Fruit fly (Drosophila melanogaster) Kc167 (cell line): ENCODE results near the gene CG5727.

ENCODE experiments used
- Myc ChIP-seq: fragments of >200 bp; optimal IDR thresholded peaks from 2 replicates; lab custom pipeline; 2017; ENCODE audit warnings: missing external identifiers
- Sin3A ChIP-seq: fragments of >200 bp; optimal IDR thresholded peaks from 2 replicates; lab custom pipeline; 2018; ENCODE audit warnings: missing external identifiers
- h ChIP-seq: fragments of >200 bp; optimal IDR thresholded peaks from 3 replicates; lab custom pipeline; 2018; ENCODE audit warnings: missing external identifiers
- insv ChIP-seq: fragments of >200 bp; optimal IDR thresholded peaks from 3 replicates; lab custom pipeline; 2018; ENCODE audit warnings: missing external identifiers
- psq ChIP-seq: fragments of >200 bp; optimal IDR thresholded peaks from 2 replicates; lab custom pipeline; 2017; ENCODE audit warnings: missing external identifiers
- ttk ChIP-seq: sonication (Bioruptor generic); optimal IDR thresholded peaks from 2 replicates; lab custom pipeline; 2017; ENCODE audit warnings: missing external identifiers

The CG5727 gene

dm6 chr2L:10231510-10231909, 21.0 kb upstream of the CG5727 start, which contains the start of gene ova:
Gene ova, minus strand, starts transcription at chr2L:10231692.
- TF ChIP-seq h (no peak), Myc (lab: Kevin White, UChicago) (no peak), psq (lab: Kevin White, UChicago) (no peak), ttk (no peak), insv (lab: Kevin White, UChicago) (no peak), Sin3A (no peak)

- no peak for TF ChIP-seq h
- TF ChIP-seq Myc (lab: Kevin White, UChicago), result no peak
- TF ChIP-seq Sin3A, result no peak
Observed at dm6 chr2L:10231092-10231494, 20.6 kb upstream of the CG5727 start.

DNA sequence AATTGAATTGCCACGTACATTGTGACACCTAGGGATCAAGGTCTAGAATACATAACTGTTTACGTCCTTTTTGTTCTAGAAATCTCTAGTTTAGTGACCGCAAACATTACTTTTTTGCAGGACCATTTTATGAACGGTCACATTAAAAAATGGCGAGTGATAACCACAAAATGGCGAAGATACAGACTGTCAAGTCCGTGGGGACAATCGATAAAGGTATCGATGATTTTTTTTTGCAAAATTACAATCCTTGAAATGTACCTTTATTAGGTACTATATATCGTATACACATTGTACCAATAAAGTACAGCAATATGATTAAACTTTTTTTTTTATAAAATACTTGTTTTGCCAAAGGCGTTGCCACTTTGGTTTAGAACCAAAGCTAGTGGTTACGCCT, 20.0 kb upstream of the CG5727 start:
- TF ChIP-seq psq (lab: Kevin White, UChicago) (no peak), Myc (lab: Kevin White, UChicago) (no peak), h (no peak), Sin3A (no peak), insv (lab: Kevin White, UChicago) (no peak), ttk (no peak)

DNA sequence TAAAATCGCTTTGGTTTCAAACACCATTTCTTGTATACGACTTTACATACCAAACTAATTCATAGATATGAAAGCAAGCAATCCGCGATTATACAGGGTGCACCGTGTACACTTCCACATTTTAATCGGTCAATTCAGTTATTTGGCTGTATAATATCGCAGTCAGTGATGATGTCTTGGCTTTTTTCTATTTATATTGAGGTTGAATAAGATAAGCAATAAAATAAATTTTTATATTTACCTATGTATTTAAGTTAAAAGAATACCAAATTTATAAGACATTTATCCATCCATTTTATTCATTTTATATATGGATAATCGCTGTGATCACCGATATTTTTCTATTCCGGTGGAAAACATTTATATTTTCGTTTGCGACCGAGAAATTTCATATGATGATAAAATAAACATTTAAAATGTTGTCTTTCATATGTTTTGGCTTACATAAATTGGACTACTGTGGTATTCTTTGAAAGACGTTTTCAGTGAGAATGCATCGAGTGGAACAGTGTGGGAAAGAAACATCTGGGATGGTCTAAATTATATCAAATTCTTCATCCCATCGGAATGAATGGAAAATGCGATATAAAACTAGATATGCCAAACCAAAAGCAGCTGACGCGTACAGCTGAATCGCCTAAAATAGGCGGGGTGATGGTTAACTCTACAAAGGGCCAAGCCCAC, 16.4 kb upstream of the CG5727 start, which contains the start of gene CG5708:
Gene CG5708 (minus strand): TSS at position 85 of the 684 bp plus-strand sequence.
- TF ChIP-seq psq (lab: Kevin White, UChicago) (no peak), Sin3A (no peak), h (no peak), ttk (no peak), Myc (lab: Kevin White, UChicago) (no peak), insv (lab: Kevin White, UChicago) (no peak)

dm6 chr2L:10226213-10226723, 15.8 kb upstream of the CG5727 start:
- TF ChIP-seq ttk (no peak), h (no peak), Myc (lab: Kevin White, UChicago) (no peak), insv (lab: Kevin White, UChicago) (no peak), psq (lab: Kevin White, UChicago) (no peak), Sin3A (no peak)

dm6 chr2L:10222550-10223231, 12.2 kb upstream of the CG5727 start, which contains the start of gene Bcs1:
Gene Bcs1, plus strand, starts transcription at chr2L:10222657.
- no peak for TF ChIP-seq insv (lab: Kevin White, UChicago)
- TF ChIP-seq Sin3A, result no peak
- no peak for TF ChIP-seq h
- TF ChIP-seq Myc (lab: Kevin White, UChicago), result no peak
- TF ChIP-seq psq (lab: Kevin White, UChicago), result no peak
- TF ChIP-seq ttk, result no peak

DNA sequence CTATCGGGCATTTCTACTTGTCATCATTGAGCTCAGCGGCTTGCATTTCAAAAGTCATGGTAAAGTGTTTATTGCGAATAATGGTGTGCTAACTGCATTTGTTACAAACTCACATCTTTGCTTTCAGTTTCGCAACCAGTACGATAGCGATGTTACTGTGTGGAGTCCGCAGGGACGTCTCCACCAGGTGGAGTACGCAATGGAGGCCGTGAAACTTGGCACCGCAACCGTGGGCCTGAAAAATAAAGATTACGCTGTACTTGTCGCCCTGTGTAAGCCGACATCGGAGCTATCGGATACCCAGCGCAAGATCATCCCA, 10.9 kb upstream of the CG5727 start:
- TF ChIP-seq Sin3A, result no peak
- no peak for TF ChIP-seq insv (lab: Kevin White, UChicago)
- TF ChIP-seq h, result no peak
- no peak for TF ChIP-seq Myc (lab: Kevin White, UChicago)

- no peak for TF ChIP-seq h
- TF ChIP-seq insv (lab: Kevin White, UChicago), result no peak
- TF ChIP-seq ttk, result no peak
- TF ChIP-seq Sin3A, result no peak
- no peak for TF ChIP-seq psq (lab: Kevin White, UChicago)
- no peak for TF ChIP-seq Myc (lab: Kevin White, UChicago)
Observed at dm6 chr2L:10220501-10221386, 10.3 kb upstream of the CG5727 start, which contains the start of the genes Npc1a and Prosalpha6. Gene Npc1a, minus strand, starts transcription at chr2L:10221216. Gene Prosalpha6, plus strand, starts transcription at chr2L:10221351.

dm6 chr2L:10220010-10220409, 9.5 kb upstream of the CG5727 start:
- TF ChIP-seq psq (lab: Kevin White, UChicago) (no peak), ttk (no peak), h (no peak), Myc (lab: Kevin White, UChicago) (no peak), insv (lab: Kevin White, UChicago) (no peak), Sin3A (no peak)

DNA sequence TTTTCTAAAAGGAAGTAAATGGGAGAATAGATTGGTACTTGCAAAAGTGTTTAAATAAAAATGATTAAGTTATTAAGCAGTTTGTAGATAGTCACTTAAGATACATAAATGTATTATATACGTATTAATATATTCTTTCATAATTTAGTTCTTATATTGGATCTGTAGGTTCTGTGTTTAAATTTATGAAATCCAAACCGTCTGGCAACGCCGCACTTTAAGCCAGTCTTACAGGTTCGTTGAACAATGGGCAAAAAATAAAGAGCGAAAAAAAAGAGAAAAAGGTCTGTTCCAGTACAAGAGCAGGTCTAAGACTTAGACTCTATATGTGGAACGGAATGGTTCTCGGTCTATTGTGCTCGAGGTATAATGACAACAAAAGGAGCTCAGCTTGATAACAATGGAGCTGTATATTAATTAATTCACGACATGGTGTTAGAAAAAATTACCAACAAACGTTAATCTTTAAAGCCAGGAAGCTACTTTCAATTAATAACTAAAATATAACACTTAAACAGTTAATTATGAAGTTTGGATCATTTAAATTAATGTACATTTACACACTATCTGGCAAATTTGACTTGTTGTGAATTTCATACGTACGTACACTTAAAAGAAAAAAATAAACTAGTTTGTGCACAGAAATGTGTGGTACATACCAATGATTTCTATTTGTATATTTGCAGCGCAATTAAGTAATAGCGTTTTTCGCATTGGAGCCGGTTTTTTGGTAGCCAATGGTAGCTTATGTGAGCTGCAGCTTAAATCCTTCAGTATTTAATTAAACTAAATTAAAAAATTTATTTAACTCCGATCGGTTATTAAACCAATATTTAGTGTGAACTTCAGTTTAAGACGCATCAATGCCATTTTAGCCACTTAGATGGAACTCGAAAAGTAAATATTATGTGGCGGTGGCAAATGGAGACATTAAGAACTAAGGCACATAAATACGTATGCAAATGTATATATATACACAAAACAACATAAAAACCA, 1.4 kb downstream of the CG5727 start, which contains the start of gene CG5731:
Gene CG5731 (minus strand): TSS at position 946 of the 996 bp plus-strand sequence.
- TF ChIP-seq insv (lab: Kevin White, UChicago) (no peak), Myc (lab: Kevin White, UChicago) (no peak), h (no peak), ttk (no peak), psq (lab: Kevin White, UChicago) (no peak), Sin3A (no peak)

DNA sequence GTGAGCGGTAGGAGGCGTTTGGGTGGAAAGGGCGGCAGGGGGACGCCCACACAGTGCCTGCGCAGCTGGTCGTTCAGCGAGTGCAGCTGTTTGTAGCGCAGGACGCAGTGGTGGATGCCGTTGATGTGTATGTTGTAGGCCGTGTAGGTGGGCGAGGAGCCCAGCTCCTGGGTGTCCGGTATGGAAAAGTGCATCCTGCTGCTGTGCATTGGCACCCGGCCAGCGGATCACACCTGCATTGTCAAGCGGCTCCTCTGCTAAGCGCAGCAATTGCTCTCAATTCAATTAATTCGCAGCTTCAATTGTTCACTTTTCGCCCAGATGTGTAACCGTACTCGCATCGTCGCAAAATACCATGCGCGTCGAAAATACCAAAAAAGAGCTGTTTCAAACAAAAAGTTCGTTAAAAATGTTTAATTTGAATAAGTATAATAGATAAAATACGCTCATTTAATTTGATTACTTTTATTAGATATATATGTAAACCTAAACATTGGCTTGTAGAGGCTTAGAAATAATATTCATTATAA, 3.8 kb downstream of the CG5727 start, which contains the start of gene Snx17:
Gene Snx17 (minus strand): TSS at position 329 of the 530 bp plus-strand sequence.
- TF ChIP-seq Sin3A (no peak), Myc (lab: Kevin White, UChicago) (no peak), psq (lab: Kevin White, UChicago) (no peak), ttk (no peak), insv (lab: Kevin White, UChicago) (no peak), h (no peak)
